Worm (Caenorhabditis elegans) whole organism, young adult: ENCODE results near the gene dnpp-1.

ENCODE experiments used
- B0019.2 ChIP-seq: fragments of 200-800 bp; sonication (Bioruptor generic); conservative IDR thresholded peaks from 2 replicates; pipeline ENCODE4 v1.3.6; 2022; ENCODE audit warnings: missing genetic modification reagents, missing genetic modification characterization, missing compliant biosample characterization
- C17E4.6 ChIP-seq: fragments of 200-800 bp; sonication (Bioruptor generic); IDR thresholded peaks from 2 replicates; pipeline ENCODE4 v1.3.6; 2022; ENCODE audit warnings: missing genetic modification reagents, missing genetic modification characterization, missing compliant biosample characterization
- F22D6.2 ChIP-seq: sonication (generic microtip); optimal IDR thresholded peaks from 2 replicates; lab custom pipeline; 2016; ENCODE audit warnings: mild to moderate bottlenecking, missing genetic modification characterization, missing compliant biosample characterization
- F37B4.10 ChIP-seq: fragments of 200-800 bp; sonication (Bioruptor generic); IDR thresholded peaks from 2 replicates; pipeline ENCODE4 v1.3.6; 2022; ENCODE audit warnings: missing genetic modification characterization, missing compliant biosample characterization
- F39B2.1 ChIP-seq: fragments of 200-800 bp; sonication (Bioruptor generic); IDR thresholded peaks from 2 replicates; pipeline ENCODE4 v1.3.6; 2022; ENCODE audit warnings: missing genetic modification reagents, missing genetic modification characterization, missing compliant biosample characterization
- F57A8.1 ChIP-seq: fragments of 200-800 bp; sonication (Bioruptor generic); optimal IDR thresholded peaks from 2 replicates; lab custom pipeline; 2018; ENCODE audit warnings: mild to moderate bottlenecking, missing genetic modification characterization, moderate library complexity, missing compliant biosample characterization
- K11D2.4 ChIP-seq: fragments of 200-800 bp; sonication (Bioruptor generic); IDR thresholded peaks from 2 replicates; pipeline ENCODE4 v1.3.6; 2022; ENCODE audit warnings: missing genetic modification reagents, missing genetic modification characterization, missing compliant biosample characterization
- K12H6.12 ChIP-seq: fragments of 200-800 bp; sonication (Bioruptor generic); optimal IDR thresholded peaks from 2 replicates; lab custom pipeline; 2018; ENCODE audit warnings: mild to moderate bottlenecking, missing genetic modification characterization, missing compliant biosample characterization
- T07F8.4 ChIP-seq: sonication (generic microtip); optimal IDR thresholded peaks from 2 replicates; lab custom pipeline; 2016; ENCODE audit warnings: mild to moderate bottlenecking, missing genetic modification characterization, moderate library complexity, missing compliant biosample characterization
- Y53G8AR.9 ChIP-seq: fragments of 200-800 bp; sonication (Bioruptor generic); conservative IDR thresholded peaks from 2 replicates; pipeline ENCODE4 v1.3.6; 2022; ENCODE audit warnings: missing genetic modification reagents, missing genetic modification characterization, missing compliant biosample characterization
- aptf-2 ChIP-seq: fragments of 200-800 bp; sonication (Bioruptor generic); conservative IDR thresholded peaks from 2 replicates; pipeline ENCODE4 v1.3.6; 2022; ENCODE audit warnings: missing genetic modification reagents, missing genetic modification characterization, missing compliant biosample characterization
- atf-7 ChIP-seq: sonication (generic microtip); optimal IDR thresholded peaks from 2 replicates; lab custom pipeline; 2017; ENCODE audit warnings: mild to moderate bottlenecking, missing genetic modification characterization, missing compliant biosample characterization
- athp-1 ChIP-seq: sonication (generic microtip); optimal IDR thresholded peaks from 2 replicates; lab custom pipeline; 2017; ENCODE audit warnings: mild to moderate bottlenecking, missing genetic modification characterization, missing compliant biosample characterization
- attf-3 ChIP-seq: fragments of 200-800 bp; sonication (Bioruptor generic); conservative IDR thresholded peaks from 2 replicates; pipeline ENCODE4 v1.3.6; 2022; ENCODE audit warnings: missing genetic modification reagents, missing genetic modification characterization, missing compliant biosample characterization
- attf-5 ChIP-seq: fragments of 200-800 bp; sonication (Bioruptor generic); optimal IDR thresholded peaks from 2 replicates; lab custom pipeline; 2018; ENCODE audit warnings: mild to moderate bottlenecking, missing genetic modification characterization, missing compliant biosample characterization
- attf-6 ChIP-seq: fragments of 200-800 bp; sonication (Bioruptor generic); IDR thresholded peaks from 2 replicates; pipeline ENCODE4 v1.3.6; 2022; ENCODE audit warnings: missing genetic modification reagents, missing genetic modification characterization, missing compliant biosample characterization
- dox-1 ChIP-seq: fragments of 200-800 bp; sonication (Bioruptor generic); IDR thresholded peaks from 2 replicates; pipeline ENCODE4 v1.3.6; 2022; ENCODE audit warnings: missing genetic modification reagents, missing genetic modification characterization, missing compliant biosample characterization
- hlh-26 ChIP-seq: fragments of 200-800 bp; sonication (Bioruptor generic); conservative IDR thresholded peaks from 2 replicates; pipeline ENCODE4 v1.3.6; 2022; ENCODE audit warnings: missing genetic modification reagents, missing genetic modification characterization, missing compliant biosample characterization
- hsf-1 ChIP-seq: fragments of 200-800 bp; sonication (Bioruptor generic); IDR thresholded peaks from 2 replicates; pipeline ENCODE4 v1.3.6; 2022; ENCODE audit warnings: missing genetic modification reagents, missing genetic modification characterization, missing compliant biosample characterization
- let-607 ChIP-seq, 2 experiments: fragments of 200-800 bp in 1 of 2; sonication (Bioruptor generic) in 1 of 2; sonication (generic microtip) in 1 of 2; optimal IDR thresholded peaks; 2 replicates each; lab custom pipeline; 2016 to 2018; ENCODE audit warnings: mild to moderate bottlenecking in 2 of 2, missing compliant biosample characterization in 2 of 2, missing genetic modification characterization in 2 of 2, moderate library complexity in 2 of 2, missing genotype in 1 of 2
- lin-26 ChIP-seq: fragments of 200-800 bp; sonication (Bioruptor generic); IDR thresholded peaks from 2 replicates; pipeline ENCODE4 v1.3.6; 2022; ENCODE audit warnings: missing genetic modification reagents, missing genetic modification characterization, missing compliant biosample characterization
- lin-54 ChIP-seq: fragments of 200-800 bp; sonication (Bioruptor generic); optimal IDR thresholded peaks from 2 replicates; lab custom pipeline; 2018; ENCODE audit warnings: mild to moderate bottlenecking, missing genetic modification characterization, missing compliant biosample characterization
- lsl-1 ChIP-seq: fragments of 200-800 bp; sonication (Bioruptor generic); optimal IDR thresholded peaks from 2 replicates; lab custom pipeline; 2018; ENCODE audit warnings: mild to moderate bottlenecking, missing genetic modification characterization, moderate library complexity, missing compliant biosample characterization
- lsy-27 ChIP-seq: sonication (generic microtip); optimal IDR thresholded peaks from 2 replicates; lab custom pipeline; 2017; ENCODE audit warnings: missing genetic modification characterization, mild to moderate bottlenecking, missing compliant biosample characterization, antibody characterized with exemption, missing genotype, borderline replicate concordance; ENCODE audit not compliant: insufficient read depth
- nfya-2 ChIP-seq: fragments of 200-800 bp; sonication (Bioruptor generic); IDR thresholded peaks from 2 replicates; pipeline ENCODE4 v1.3.6; 2022; ENCODE audit warnings: missing genetic modification reagents, missing genetic modification characterization, missing compliant biosample characterization
- nhr-27 ChIP-seq: fragments of 200-800 bp; sonication (Bioruptor generic); optimal IDR thresholded peaks from 2 replicates; lab custom pipeline; 2018; ENCODE audit warnings: mild to moderate bottlenecking, missing genetic modification characterization, moderate library complexity, missing compliant biosample characterization
- nhr-90 ChIP-seq: sonication (generic microtip); optimal IDR thresholded peaks from 2 replicates; lab custom pipeline; 2016; ENCODE audit warnings: missing genotype, mild to moderate bottlenecking, missing genetic modification characterization, missing compliant biosample characterization
- sea-2 ChIP-seq: fragments of 200-800 bp; sonication (Bioruptor generic); IDR thresholded peaks from 2 replicates; pipeline ENCODE4 v1.3.6; 2022; ENCODE audit warnings: missing genetic modification characterization, missing compliant biosample characterization
- snpc-4 ChIP-seq, 5 experiments: fragments of 150-350 bp in 1 of 5; sonication (generic microtip) in 4 of 5; optimal IDR thresholded peaks; 2 replicates each; lab custom pipeline; 2014 to 2018; ENCODE audit warnings: missing genetic modification characterization in 5 of 5, missing biosample characterization in 3 of 5, antibody characterized with exemption in 2 of 5, mild to moderate bottlenecking in 2 of 5, missing compliant biosample characterization in 2 of 5, missing genotype in 2 of 5, moderate library complexity in 2 of 5, missing genetic modification reagents in 1 of 5
- tlf-1 ChIP-seq: fragments of 200-800 bp; sonication (Bioruptor generic); optimal IDR thresholded peaks from 2 replicates; lab custom pipeline; 2018; ENCODE audit warnings: mild to moderate bottlenecking, missing genetic modification characterization, missing compliant biosample characterization
- unc-62 ChIP-seq: fragments of 150-350 bp; optimal IDR thresholded peaks from 2 replicates; lab custom pipeline; 2014; ENCODE audit warnings: missing biosample characterization, missing genetic modification reagents, missing genetic modification characterization
- zfh-2 ChIP-seq: fragments of 200-800 bp; sonication (Bioruptor generic); conservative IDR thresholded peaks from 2 replicates; pipeline ENCODE4 v1.3.6; 2022; ENCODE audit warnings: missing genetic modification reagents, missing genetic modification characterization, missing compliant biosample characterization
- ztf-25 ChIP-seq: fragments of 200-800 bp; sonication (Bioruptor generic); IDR thresholded peaks from 2 replicates; pipeline ENCODE4 v1.3.6; 2022; ENCODE audit warnings: missing genetic modification reagents, missing genetic modification characterization, missing compliant biosample characterization
- ztf-26 ChIP-seq: sonication (generic microtip); optimal IDR thresholded peaks from 2 replicates; lab custom pipeline; 2017; ENCODE audit warnings: missing genetic modification characterization, missing compliant biosample characterization
- ztf-28 ChIP-seq: fragments of 200-800 bp; sonication (Bioruptor generic); IDR thresholded peaks from 2 replicates; pipeline ENCODE4 v1.3.6; 2022; ENCODE audit warnings: missing genetic modification reagents, missing genetic modification characterization, missing compliant biosample characterization

dnpp-1 gene

DNA sequence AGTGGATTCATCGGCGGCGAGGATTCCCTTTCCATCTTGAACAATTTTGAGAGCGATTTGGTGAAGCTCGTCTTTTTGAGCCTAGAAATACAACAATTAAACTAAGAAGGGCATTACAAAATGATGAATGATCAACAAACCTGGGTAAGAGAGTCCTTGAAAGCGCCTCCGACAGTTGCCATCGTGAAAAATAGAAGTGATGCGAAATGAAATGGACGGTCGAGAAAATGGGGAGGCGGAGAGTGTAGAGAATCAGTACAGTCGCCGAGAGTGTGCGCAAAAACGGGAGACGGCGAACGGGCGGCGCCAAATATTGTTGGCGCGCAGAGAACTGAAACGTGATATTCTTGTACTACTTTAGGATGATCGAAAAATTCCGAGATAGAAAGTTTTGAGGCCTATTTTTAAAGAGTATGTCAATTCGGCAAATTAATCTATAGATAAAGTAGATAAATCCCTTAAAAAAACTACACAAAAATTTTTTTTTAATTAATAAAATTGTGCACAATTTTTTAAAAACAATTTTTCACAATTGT is 12.6 kb upstream of the dnpp-1 start, which contains the start of gene aldo-2 (continued):
- TF ChIP-seq T07F8.4 (no peak), dox-1 (GFP tag; lab: Robert Waterston, UW) (peak; percentile 86), atf-7 (tag; lab: Kevin White, UChicago) (no peak), lin-54 (GFP tag; lab: Kevin White, UChicago) (peak; percentile 72), attf-5 (GFP tag; lab: Kevin White, UChicago) (no peak), tlf-1 (GFP tag; lab: Kevin White, UChicago) (peak; percentile 84), attf-3 (GFP tag; lab: Robert Waterston, UW) (no peak), lsl-1 (GFP tag; lab: Kevin White, UChicago) (peak; percentile 82), ztf-26 (tag; lab: Kevin White, UChicago) (peak; percentile 25), attf-6 (GFP tag; lab: Robert Waterston, UW) (peak; percentile 41; the same call in 1 of the 2 replicates), nfya-2 (no peak), snpc-4 (GFP tag; optimal IDR thresholded peaks at IDR 0.05; lab: Kevin White, UChicago) (no peak), snpc-4 (tag; optimal IDR thresholded peaks at IDR 0.05; lab: Kevin White, UChicago) (peak in 2 of 4 experiments; percentile 39 to 42), K12H6.12 (tag; lab: Kevin White, UChicago) (no peak), C17E4.6 (GFP tag; lab: Robert Waterston, UW) (peak; percentile 84), B0019.2 (GFP tag; lab: Robert Waterston, UW) (peak; percentile 76)

DNA sequence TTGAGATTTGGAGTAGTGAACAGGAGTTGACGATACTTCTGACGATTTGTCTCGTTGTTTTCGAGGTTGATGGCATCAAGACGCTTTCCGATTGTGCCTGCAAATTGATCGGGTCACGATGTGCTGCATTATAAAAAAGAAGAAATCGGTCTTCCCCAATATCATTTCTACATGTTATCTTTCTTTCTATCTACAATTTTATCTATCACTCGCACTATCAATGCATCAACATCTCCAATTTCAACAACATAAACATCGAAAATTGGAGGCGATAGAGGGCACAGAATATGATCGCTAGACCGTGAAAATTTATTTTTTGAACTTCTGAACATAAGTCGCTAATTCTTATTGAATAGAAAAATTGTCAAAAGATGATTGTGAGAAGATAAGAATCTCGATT is 12.1 kb upstream of the dnpp-1 start:
- TF ChIP-seq B0019.2 (GFP tag; lab: Robert Waterston, UW) (no peak), F37B4.10 (GFP tag; lab: Robert Waterston, UW) (no peak), nhr-90 (no peak), K11D2.4 (GFP tag; lab: Robert Waterston, UW) (no peak), F39B2.1 (GFP tag; lab: Robert Waterston, UW) (no peak), ztf-26 (tag; lab: Kevin White, UChicago) (no peak), aptf-2 (GFP tag; lab: Robert Waterston, UW) (no peak), T07F8.4 (no peak), attf-6 (GFP tag; lab: Robert Waterston, UW) (no peak), F57A8.1 (GFP tag; lab: Kevin White, UChicago) (no peak), hlh-26 (GFP tag; lab: Robert Waterston, UW) (no peak), ztf-25 (no peak), athp-1 (tag; lab: Kevin White, UChicago) (no peak), unc-62 (GFP tag; lab: Kevin White, UChicago) (no peak), lin-26 (GFP tag; lab: Robert Waterston, UW) (no peak), nhr-27 (no peak), sea-2 (no peak), lsy-27 (tag; lab: Kevin White, UChicago) (no peak)

DNA sequence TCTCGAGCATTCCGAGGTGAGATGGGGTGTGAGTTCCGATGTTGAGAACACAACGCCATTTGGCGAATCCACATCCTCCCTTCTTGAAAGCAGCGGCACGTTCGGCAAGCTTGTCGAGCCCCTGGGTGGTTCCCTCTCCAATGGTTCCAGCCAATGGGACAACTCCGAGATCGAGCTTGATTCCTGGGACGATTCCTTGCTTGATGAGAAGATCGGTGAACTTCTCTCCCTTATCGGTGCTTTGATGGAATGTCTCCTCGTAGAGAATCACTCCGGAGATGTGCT is 11.8 kb upstream of the dnpp-1 start:
- TF ChIP-seq Y53G8AR.9 (GFP tag; lab: Robert Waterston, UW) = 0 out of 2 replicates have a peak, but pooled peaks have one; percentile 24
- TF ChIP-seq ztf-28 (GFP tag; lab: Robert Waterston, UW) = 0 out of 2 replicates have a peak, but pooled peaks have one; percentile 41
- peak; percentile 21; the same call in 1 of the 2 replicates for TF ChIP-seq dox-1 (GFP tag; lab: Robert Waterston, UW)
- TF ChIP-seq hsf-1 (GFP tag; lab: Robert Waterston, UW) = 0 out of 2 replicates have a peak, but pooled peaks have one; percentile 38
- TF ChIP-seq ztf-26 (tag; lab: Kevin White, UChicago) = peak; percentile 4
- peak; percentile 61; the same call in 1 of the 2 replicates for TF ChIP-seq zfh-2 (GFP tag; lab: Robert Waterston, UW)
- TF ChIP-seq F22D6.2 (tag; lab: Kevin White, UChicago) = no peak
- no peak for TF ChIP-seq let-607 (tag; optimal IDR thresholded peaks at IDR 0.05; lab: Kevin White, UChicago)
